Worm (Caenorhabditis elegans): Measurements from ENCODE around the gene srg-28.

The srg-28 gene

ce11 chrV:5372118-5372517, 37.4 kb downstream of the srg-28 start, which contains the start of gene C35A11.3:
C35A11.3 (plus strand) TSS chrV:5372418.
- TF ChIP-seq nhr-11 (tag; optimal IDR thresholded peaks at IDR 0.05) (no peak), sma-9 (GFP tag; optimal IDR thresholded peaks at IDR 0.05) (no peak), sma-9 (tag; optimal IDR thresholded peaks at IDR 0.05) (no peak), mab-5 (tag; optimal IDR thresholded peaks at IDR 0.05) (no peak), ceh-16 (tag; optimal IDR thresholded peaks at IDR 0.05) (no peak), R02D3.7 (tag; optimal IDR thresholded peaks at IDR 0.05) (no peak), aly-2 (tag; optimal IDR thresholded peaks at IDR 0.05) (no peak), elt-3 (tag; optimal IDR thresholded peaks at IDR 0.05) (no peak), lin-13 (GFP tag; optimal IDR thresholded peaks at IDR 0.05) (no peak), nhr-25 (tag; optimal IDR thresholded peaks at IDR 0.05) (no peak), nhr-10 (tag; optimal IDR thresholded peaks at IDR 0.05) (no peak), F13H6.1 (tag; optimal IDR thresholded peaks at IDR 0.05) (no peak), snpc-4 (tag; optimal IDR thresholded peaks at IDR 0.05) (no peak), Y55F3AM.14 (GFP tag; optimal IDR thresholded peaks at IDR 0.05) (no peak), unc-55 (GFP tag; optimal IDR thresholded peaks at IDR 0.05) (no peak), lin-39 (tag; optimal IDR thresholded peaks at IDR 0.05) (no peak), nhr-23 (tag; optimal IDR thresholded peaks at IDR 0.05) (no peak), nhr-237 (tag; optimal IDR thresholded peaks at IDR 0.05) (no peak), mbf-1 (tag; optimal IDR thresholded peaks at IDR 0.05) (no peak), ztf-4 (tag; optimal IDR thresholded peaks at IDR 0.05) (no peak), nhr-12 (tag; optimal IDR thresholded peaks at IDR 0.05) (no peak)
